Worm (Caenorhabditis elegans) whole organism, mixed stage, embryonic: ENCODE results near the gene memi-1.

Experiments used
- M03D4.4 ChIP-seq: sonication (generic microtip); optimal IDR thresholded peaks from 2 replicates; lab custom pipeline; 2017; ENCODE audit warnings: mild to moderate bottlenecking, missing genetic modification characterization, missing compliant biosample characterization
- bed-3 ChIP-seq: fragments of 200-800 bp; sonication (Bioruptor generic); optimal IDR thresholded peaks from 3 replicates; lab custom pipeline; 2018; ENCODE audit warnings: mild to moderate bottlenecking, missing genetic modification characterization, moderate library complexity, missing compliant biosample characterization
- blmp-1 ChIP-seq: fragments of 150-350 bp; optimal IDR thresholded peaks from 2 replicates; lab custom pipeline; 2014; ENCODE audit warnings: missing biosample characterization, missing genetic modification characterization
- ceh-39 ChIP-seq: fragments of 150-350 bp; optimal IDR thresholded peaks from 2 replicates; lab custom pipeline; 2014; ENCODE audit warnings: missing biosample characterization, missing genetic modification characterization
- ceh-43 ChIP-seq: fragments of 200-800 bp; sonication (Bioruptor generic); optimal IDR thresholded peaks from 2 replicates; lab custom pipeline; 2018; ENCODE audit warnings: mild to moderate bottlenecking, missing genetic modification characterization, moderate library complexity, missing compliant biosample characterization
- ceh-83 ChIP-seq: fragments of 200-800 bp; sonication (Bioruptor generic); optimal IDR thresholded peaks from 2 replicates; lab custom pipeline; 2018; ENCODE audit warnings: mild to moderate bottlenecking, missing genetic modification characterization, missing compliant biosample characterization
- ces-1 ChIP-seq: fragments of 150-350 bp; optimal IDR thresholded peaks from 2 replicates; lab custom pipeline; 2014; ENCODE audit warnings: missing biosample characterization, missing genetic modification reagents, missing genetic modification characterization
- cnd-1 ChIP-seq: fragments of 200-800 bp; sonication (Bioruptor generic); optimal IDR thresholded peaks from 2 replicates; lab custom pipeline; 2018; ENCODE audit warnings: mild to moderate bottlenecking, missing genetic modification characterization, missing compliant biosample characterization
- drap-1 ChIP-seq: fragments of 200-800 bp; sonication (Bioruptor generic); optimal IDR thresholded peaks from 3 replicates; lab custom pipeline; 2018; ENCODE audit warnings: mild to moderate bottlenecking, missing genetic modification characterization, missing compliant biosample characterization
- elt-3 ChIP-seq: fragments of 150-350 bp; optimal IDR thresholded peaks from 2 replicates; lab custom pipeline; 2014; ENCODE audit warnings: missing biosample characterization, missing genetic modification characterization
- flh-1 ChIP-seq: fragments of 200-800 bp; sonication (Bioruptor generic); optimal IDR thresholded peaks from 2 replicates; lab custom pipeline; 2018; ENCODE audit warnings: mild to moderate bottlenecking, missing genetic modification characterization, moderate library complexity, missing compliant biosample characterization
- ham-2 ChIP-seq: fragments of 200-800 bp; sonication (Bioruptor generic); optimal IDR thresholded peaks from 2 replicates; lab custom pipeline; 2018; ENCODE audit warnings: mild to moderate bottlenecking, missing genetic modification characterization, missing compliant biosample characterization
- hlh-1 ChIP-seq: fragments of 150-350 bp; optimal IDR thresholded peaks from 2 replicates; lab custom pipeline; 2014; ENCODE audit warnings: missing biosample characterization, missing genetic modification reagents, missing genetic modification characterization
- lin-13 ChIP-seq: fragments of 150-350 bp; optimal IDR thresholded peaks from 2 replicates; lab custom pipeline; 2014; ENCODE audit warnings: missing biosample characterization, missing genetic modification characterization
- lin-32 ChIP-seq: fragments of 200-800 bp; sonication (Bioruptor generic); optimal IDR thresholded peaks from 2 replicates; lab custom pipeline; 2018; ENCODE audit warnings: mild to moderate bottlenecking, missing genetic modification characterization, missing compliant biosample characterization
- lsy-2 ChIP-seq: fragments of 150-350 bp; optimal IDR thresholded peaks from 2 replicates; lab custom pipeline; 2014; ENCODE audit warnings: missing biosample characterization, missing genetic modification characterization
- mab-5 ChIP-seq: fragments of 150-350 bp; optimal IDR thresholded peaks from 2 replicates; lab custom pipeline; 2014; ENCODE audit warnings: missing biosample characterization, missing genetic modification characterization
- mep-1 ChIP-seq: fragments of 150-350 bp; optimal IDR thresholded peaks from 2 replicates; lab custom pipeline; 2017; ENCODE audit warnings: missing biosample characterization, missing genetic modification reagents, missing genetic modification characterization, inconsistent platforms
- nhr-2 ChIP-seq: fragments of 150-350 bp; optimal IDR thresholded peaks from 2 replicates; lab custom pipeline; 2014; ENCODE audit warnings: missing biosample characterization, missing genetic modification characterization
- nhr-237 ChIP-seq: fragments of 150-350 bp; optimal IDR thresholded peaks from 2 replicates; lab custom pipeline; 2014; ENCODE audit warnings: missing biosample characterization, missing genetic modification characterization
- nhr-28 ChIP-seq: fragments of 150-350 bp; optimal IDR thresholded peaks from 2 replicates; lab custom pipeline; 2014; ENCODE audit warnings: missing biosample characterization, missing genetic modification characterization
- nhr-76 ChIP-seq: sonication (generic microtip); optimal IDR thresholded peaks from 2 replicates; lab custom pipeline; 2017; ENCODE audit warnings: missing biosample characterization, missing genetic modification characterization
- pha-4 ChIP-seq: fragments of 150-350 bp; optimal IDR thresholded peaks from 2 replicates; lab custom pipeline; 2018; ENCODE audit warnings: missing biosample characterization, missing genetic modification reagents, missing genetic modification characterization
- snpc-4 ChIP-seq: fragments of 150-350 bp; optimal IDR thresholded peaks from 2 replicates; lab custom pipeline; 2014; ENCODE audit warnings: missing biosample characterization, missing genetic modification characterization
- sptf-1 ChIP-seq: sonication (generic microtip); optimal IDR thresholded peaks from 2 replicates; lab custom pipeline; 2017; ENCODE audit warnings: mild to moderate bottlenecking, missing genetic modification characterization, moderate library complexity, missing compliant biosample characterization
- tbx-8 ChIP-seq: fragments of 200-800 bp; sonication (Bioruptor generic); optimal IDR thresholded peaks from 2 replicates; lab custom pipeline; 2018; ENCODE audit warnings: mild to moderate bottlenecking, missing genetic modification characterization, moderate library complexity, missing compliant biosample characterization
- unc-120 ChIP-seq: sonication (generic microtip); optimal IDR thresholded peaks from 2 replicates; lab custom pipeline; 2017; ENCODE audit warnings: missing genetic modification characterization, missing compliant biosample characterization; ENCODE audit not compliant: poor library complexity, severe bottlenecking
- unc-39 ChIP-seq: fragments of 150-350 bp; optimal IDR thresholded peaks from 2 replicates; lab custom pipeline; 2014; ENCODE audit warnings: missing biosample characterization, missing genetic modification characterization
- unc-62 ChIP-seq: fragments of 150-350 bp; optimal IDR thresholded peaks from 2 replicates; lab custom pipeline; 2014; ENCODE audit warnings: missing biosample characterization, missing genetic modification reagents, missing genetic modification characterization

The memi-1 gene

ce11 chrIV:4742480-4742879 is 17.7 kb downstream of the memi-1 start:
- no peak for TF ChIP-seq snpc-4 (tag; lab: Kevin White, UChicago)
- TF ChIP-seq ces-1 (GFP tag; lab: Kevin White, UChicago) = no peak
- no peak for TF ChIP-seq cnd-1
- no peak for TF ChIP-seq bed-3 (GFP tag; lab: Kevin White, UChicago)
- no peak for TF ChIP-seq nhr-28
- no peak for TF ChIP-seq nhr-76 (tag; lab: Kevin White, UChicago)
- TF ChIP-seq mep-1 (tag; lab: Kevin White, UChicago) = no peak
- TF ChIP-seq ceh-43 (GFP tag; lab: Kevin White, UChicago) = no peak
- TF ChIP-seq ceh-83 (GFP tag; lab: Kevin White, UChicago) = no peak
- TF ChIP-seq blmp-1 (tag; lab: Kevin White, UChicago) = no peak
- no peak for TF ChIP-seq M03D4.4 (tag; lab: Kevin White, UChicago)
- TF ChIP-seq mab-5 (tag; lab: Kevin White, UChicago) = no peak
- no peak for TF ChIP-seq unc-62
- no peak for TF ChIP-seq unc-39 (tag; lab: Kevin White, UChicago)
- TF ChIP-seq sptf-1 (tag; lab: Kevin White, UChicago) = no peak
- TF ChIP-seq lsy-2 (tag; lab: Kevin White, UChicago) = no peak
- TF ChIP-seq tbx-8 (GFP tag; lab: Kevin White, UChicago) = no peak
- no peak for TF ChIP-seq lin-13 (tag; lab: Kevin White, UChicago)
- no peak for TF ChIP-seq nhr-237 (tag; lab: Kevin White, UChicago)

- no peak for TF ChIP-seq elt-3 (tag; lab: Kevin White, UChicago)
- TF ChIP-seq blmp-1 (tag; lab: Kevin White, UChicago) = no peak
- TF ChIP-seq bed-3 (GFP tag; lab: Kevin White, UChicago) = no peak
- no peak for TF ChIP-seq mab-5 (tag; lab: Kevin White, UChicago)
- no peak for TF ChIP-seq hlh-1 (tag; lab: Kevin White, UChicago)
- TF ChIP-seq pha-4 (tag; lab: Kevin White, UChicago) = no peak
- no peak for TF ChIP-seq flh-1 (GFP tag; lab: Kevin White, UChicago)
- no peak for TF ChIP-seq cnd-1
- TF ChIP-seq mep-1 (tag; lab: Kevin White, UChicago) = no peak
- TF ChIP-seq ceh-83 (GFP tag; lab: Kevin White, UChicago) = no peak
- no peak for TF ChIP-seq nhr-28
- TF ChIP-seq unc-39 (tag; lab: Kevin White, UChicago) = no peak
- TF ChIP-seq nhr-2 = no peak
- no peak for TF ChIP-seq ceh-39
- no peak for TF ChIP-seq lin-32 (GFP tag; lab: Kevin White, UChicago)
- TF ChIP-seq sptf-1 (tag; lab: Kevin White, UChicago) = no peak
Measured at ce11 chrIV:4737258-4737657, 23.0 kb downstream of the memi-1 start, which contains the start of gene fbxb-78. Gene fbxb-78 (plus strand): TSS chrIV:4737558.

ce11 chrIV:4727935-4728334 is 32.3 kb downstream of the memi-1 start:
- TF ChIP-seq drap-1 (GFP tag; lab: Kevin White, UChicago) (peak; percentile 53), ham-2 (GFP tag; lab: Kevin White, UChicago) (peak; percentile 16), sptf-1 (tag; lab: Kevin White, UChicago) (peak; percentile 67), nhr-237 (tag; lab: Kevin White, UChicago) (peak; percentile 51), ces-1 (GFP tag; lab: Kevin White, UChicago) (peak; percentile 36), cnd-1 (peak; percentile 10), lsy-2 (tag; lab: Kevin White, UChicago) (peak; percentile 94)

- TF ChIP-seq mep-1 (tag; lab: Kevin White, UChicago) = peak; percentile 2
- peak; percentile 48 for TF ChIP-seq ces-1 (GFP tag; lab: Kevin White, UChicago)
- TF ChIP-seq lsy-2 (tag; lab: Kevin White, UChicago) = peak; percentile 94
- peak; percentile 21 for TF ChIP-seq M03D4.4 (tag; lab: Kevin White, UChicago)
- TF ChIP-seq cnd-1 = peak; percentile 12
- peak; percentile 77 for TF ChIP-seq nhr-237 (tag; lab: Kevin White, UChicago)
- TF ChIP-seq unc-120 = peak; percentile 5
- TF ChIP-seq sptf-1 (tag; lab: Kevin White, UChicago) = peak; percentile 44
Measured at ce11 chrIV:4725478-4725920, 34.7 kb downstream of the memi-1 start.

- TF ChIP-seq ham-2 (GFP tag; lab: Kevin White, UChicago) = no peak
Measured at ce11 chrIV:4724562-4724961, 35.7 kb downstream of the memi-1 start, which contains the start of gene K08F11.1. Gene K08F11.1 (plus strand): TSS chrIV:4724862.
